Worm (Caenorhabditis elegans): ENCODE results near the gene srj-23.

srj-23 gene

DNA sequence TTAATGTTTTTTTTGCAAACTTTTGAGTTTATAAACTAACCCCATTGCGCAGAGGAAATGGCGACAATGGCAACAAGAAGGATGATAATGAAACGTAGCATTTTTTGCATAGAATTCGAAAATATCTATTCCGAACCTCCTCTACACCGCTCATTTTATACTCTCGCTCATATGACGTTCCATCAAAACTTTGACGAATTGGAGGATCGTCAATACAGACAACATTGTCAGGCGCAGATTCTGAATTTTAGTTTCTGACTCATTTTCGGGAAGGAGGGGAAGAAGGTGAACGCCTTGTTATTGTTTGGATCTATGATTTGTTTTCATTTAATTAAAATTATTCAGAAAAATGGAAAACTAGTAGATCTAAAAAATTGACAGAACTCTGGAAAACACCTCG, 7.3 kb upstream of the srj-23 start, which contains the start of gene cnc-1:
Gene cnc-1 (minus strand): TSS at position 101 of the 400 bp plus-strand sequence.
- TF ChIP-seq F33H1.4 (GFP tag; IDR thresholded peaks at IDR 0.05) (no peak), ceh-100 (GFP tag; IDR thresholded peaks at IDR 0.05) (no peak)

DNA sequence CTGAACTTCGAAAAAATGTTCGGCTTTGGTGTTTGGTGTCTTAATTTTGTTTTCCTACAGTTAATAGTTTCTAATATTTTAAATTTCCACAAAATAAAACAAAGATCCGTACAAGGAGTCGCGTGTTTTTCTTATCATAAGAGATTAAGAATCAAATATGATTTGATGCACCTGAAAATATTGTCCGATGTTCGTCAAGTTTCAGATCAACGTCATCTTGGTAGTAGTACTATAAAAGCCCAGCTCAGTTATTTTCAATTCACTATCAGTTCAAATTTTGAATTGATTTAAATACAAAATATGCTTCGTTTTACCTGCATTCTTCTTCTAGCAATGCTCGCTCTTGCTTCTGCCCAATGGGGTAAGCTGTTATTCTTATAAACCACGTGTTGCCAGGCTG, 6.4 kb upstream of the srj-23 start, which contains the start of gene cnc-5:
Gene cnc-5 (plus strand): TSS at position 301 of the 400 bp plus-strand sequence.
- TF ChIP-seq rec-8 (tag; optimal IDR thresholded peaks at IDR 0.05) (no peak), repo-1 (tag; optimal IDR thresholded peaks at IDR 0.05) (no peak), athp-1 (tag; optimal IDR thresholded peaks at IDR 0.05) (no peak)

DNA sequence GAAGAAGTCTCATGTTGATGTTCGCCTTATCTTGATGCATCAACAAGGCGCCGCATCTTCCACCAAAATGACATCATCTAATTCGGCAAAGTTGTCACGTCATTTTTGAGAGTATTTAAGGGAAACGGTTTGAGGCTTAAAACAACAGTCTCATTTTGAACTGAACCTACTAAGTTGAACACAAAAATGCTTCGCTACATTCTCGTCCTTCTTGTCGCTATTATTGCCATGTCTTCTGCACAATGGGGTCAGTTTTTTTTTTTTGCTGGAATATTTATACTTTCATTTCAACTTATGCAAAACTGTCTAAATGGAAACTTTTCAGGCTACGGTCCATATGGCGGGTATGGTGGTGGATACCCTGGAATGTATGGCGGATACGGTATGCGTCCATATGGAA, 4.4 kb upstream of the srj-23 start, which contains the start of gene cnc-4:
Gene cnc-4 (plus strand): TSS at position 117 of the 400 bp plus-strand sequence.
- TF ChIP-seq ZK185.1 (tag; optimal IDR thresholded peaks at IDR 0.05; ENCODE audit: poor library complexity, severe bottlenecking) (no peak), unc-130 (GFP tag; optimal IDR thresholded peaks at IDR 0.05) (no peak), F52B5.7 (tag; optimal IDR thresholded peaks at IDR 0.05) (no peak), tbp1 (GFP tag; optimal IDR thresholded peaks at IDR 0.05) (no peak), mel-28 (tag; optimal IDR thresholded peaks at IDR 0.05; ENCODE audit: borderline replicate concordance) (no peak), atf-7 (tag; optimal IDR thresholded peaks at IDR 0.05) (no peak), hmg-20 (GFP tag; IDR thresholded peaks at IDR 0.05) (no peak), cebp-1 (GFP tag; IDR thresholded peaks at IDR 0.05) (no peak), cebp-1 (tag; optimal IDR thresholded peaks at IDR 0.05) (no peak), hrde-1 (tag; optimal IDR thresholded peaks at IDR 0.05; ENCODE audit: borderline replicate concordance) (no peak), akir-1 (GFP tag; optimal IDR thresholded peaks at IDR 0.05) (no peak), nhr-179 (tag; optimal IDR thresholded peaks at IDR 0.05) (no peak), pbrm-1 (GFP tag; IDR thresholded peaks at IDR 0.05) (no peak), bed-2 (GFP tag; IDR thresholded peaks at IDR 0.05) (no peak), ceh-100 (GFP tag; IDR thresholded peaks at IDR 0.05) (no peak), madf-6 (GFP tag; IDR thresholded peaks at IDR 0.05) (no peak), mcd-1 (GFP tag; IDR thresholded peaks at IDR 0.05) (no peak), egl-18 (GFP tag; IDR thresholded peaks at IDR 0.05) (no peak)

ce11 chrV:1447724-1448123, 3.7 kb upstream of the srj-23 start, which contains the start of gene cnc-3:
cnc-3 (plus strand) TSS chrV:1448004.
- TF ChIP-seq ztf-18 (tag; optimal IDR thresholded peaks at IDR 0.05) (no peak), nfyb-1 (GFP tag; IDR thresholded peaks at IDR 0.05) (0 out of 2 replicates have a peak, but pooled peaks have one; percentile 45)

ce11 chrV:1450160-1450559, 1.3 kb upstream of the srj-23 start, which contains the start of gene cnc-2:
cnc-2 (minus strand) TSS chrV:1450183.
- TF ChIP-seq ceh-100 (GFP tag; IDR thresholded peaks at IDR 0.05) (no peak), snpc-3.4 (tag; optimal IDR thresholded peaks at IDR 0.05) (no peak), attf-6 (GFP tag; IDR thresholded peaks at IDR 0.05) (no peak), F22D6.2 (tag; optimal IDR thresholded peaks at IDR 0.05) (no peak), F10E7.11 (tag; optimal IDR thresholded peaks at IDR 0.05) (no peak), efl-1 (GFP tag; optimal IDR thresholded peaks at IDR 0.05) (no peak), C17E4.6 (GFP tag; IDR thresholded peaks at IDR 0.05) (no peak), lin-35 (GFP tag; optimal IDR thresholded peaks at IDR 0.05) (no peak), ceh-79 (tag; optimal IDR thresholded peaks at IDR 0.05) (no peak), F49E8.2 (tag; optimal IDR thresholded peaks at IDR 0.05; ENCODE audit: insufficient read depth) (no peak), tbx-9 (tag; optimal IDR thresholded peaks at IDR 0.05; ENCODE audit: borderline replicate concordance) (no peak), dpff-1 (tag; optimal IDR thresholded peaks at IDR 0.05) (no peak), nhr-90 (tag; optimal IDR thresholded peaks at IDR 0.05) (no peak), nfyb-1 (GFP tag; IDR thresholded peaks at IDR 0.05) (no peak), ceh-40 (GFP tag; IDR thresholded peaks at IDR 0.05) (no peak), Y67H2A.10 (GFP tag; conservative IDR thresholded peaks at IDR 0.05) (no peak), aptf-3 (GFP tag; IDR thresholded peaks at IDR 0.05) (no peak)
